Worm (Caenorhabditis elegans) whole organism, midembryonic: ENCODE data around the gene bath-39.

Experiments used
- T22C8.4 ChIP-seq: fragments of 200-800 bp; sonication (Bioruptor generic); IDR thresholded peaks from 2 replicates; pipeline ENCODE4 v1.3.6; 2022; ENCODE audit warnings: missing genetic modification characterization, missing compliant biosample characterization
- cog-1 ChIP-seq: sonication (generic microtip); optimal IDR thresholded peaks from 2 replicates; lab custom pipeline; 2016; ENCODE audit warnings: missing genetic modification characterization, missing compliant biosample characterization
- flt-1 ChIP-seq: fragments of 200-800 bp; sonication (Bioruptor generic); IDR thresholded peaks from 2 replicates; pipeline ENCODE4 v1.3.6; 2022; ENCODE audit warnings: missing genetic modification characterization, missing compliant biosample characterization
- klf-2 ChIP-seq: fragments of 200-800 bp; sonication (Bioruptor generic); conservative IDR thresholded peaks from 2 replicates; pipeline ENCODE4 v1.3.6; 2022; ENCODE audit warnings: missing genetic modification reagents, missing genetic modification characterization, missing compliant biosample characterization
- med-1 ChIP-seq: sonication (generic microtip); optimal IDR thresholded peaks from 2 replicates; lab custom pipeline; 2017; ENCODE audit warnings: missing genetic modification characterization, mild to moderate bottlenecking, missing compliant biosample characterization, antibody characterized with exemption, missing genetic modification reagents; ENCODE audit not compliant: insufficient read depth
- ref-1 ChIP-seq: fragments of 200-800 bp; sonication (Bioruptor generic); conservative IDR thresholded peaks from 2 replicates; pipeline ENCODE4 v1.3.6; 2022; ENCODE audit warnings: missing genetic modification reagents, missing genetic modification characterization, missing compliant biosample characterization
- tab-1 ChIP-seq: fragments of 200-800 bp; sonication (Bioruptor generic); IDR thresholded peaks from 2 replicates; pipeline ENCODE4 v1.3.6; 2022; ENCODE audit warnings: missing genetic modification characterization, missing compliant biosample characterization
- ztf-23 ChIP-seq: fragments of 200-800 bp; sonication (Bioruptor generic); IDR thresholded peaks from 2 replicates; pipeline ENCODE4 v1.3.6; 2022; ENCODE audit warnings: missing genetic modification reagents, missing genetic modification characterization, missing compliant biosample characterization
- ztf-29 ChIP-seq: fragments of 200-800 bp; sonication (Bioruptor generic); IDR thresholded peaks from 2 replicates; pipeline ENCODE4 v1.3.6; 2022; ENCODE audit warnings: missing genetic modification reagents, missing genetic modification characterization, missing compliant biosample characterization

DNA sequence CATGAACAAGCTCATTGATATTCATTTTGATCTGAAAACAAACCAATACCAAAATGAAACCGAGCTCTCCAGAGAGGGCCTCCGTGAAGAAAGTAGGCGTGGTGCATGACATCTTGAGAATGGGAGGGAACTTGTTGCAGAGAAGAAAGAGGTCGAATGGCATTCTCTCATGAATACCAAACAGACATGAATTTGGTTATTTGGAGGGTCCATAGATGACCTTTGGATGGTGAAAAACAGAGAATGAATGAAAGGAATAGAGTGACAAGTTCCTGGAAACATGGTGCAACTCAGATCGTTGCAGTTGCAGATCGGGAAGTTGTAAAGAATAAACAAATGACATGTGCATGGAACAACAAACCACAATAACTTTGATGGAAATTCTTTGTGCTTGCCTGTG, 17.1 kb downstream of the bath-39 start, which contains the start of gene T10G3.8:
- TF ChIP-seq T22C8.4 (GFP tag; lab: Robert Waterston, UW) (no peak), klf-2 (GFP tag; lab: Robert Waterston, UW) (no peak), tab-1 (GFP tag; lab: Robert Waterston, UW) (no peak), ztf-29 (GFP tag; lab: Robert Waterston, UW) (no peak), flt-1 (GFP tag; lab: Robert Waterston, UW) (no peak), ztf-23 (GFP tag; lab: Robert Waterston, UW) (no peak), med-1 (GFP tag; lab: Kevin White, UChicago) (no peak), ref-1 (no peak), cog-1 (tag; lab: Kevin White, UChicago) (no peak)
